Fruit fly (Drosophila melanogaster) Kc167 (cell line): ENCODE results near the gene CG15429.

Experiments
- Myc ChIP-seq: fragments of >200 bp; optimal IDR thresholded peaks from 2 replicates; lab custom pipeline; 2017; ENCODE audit warnings: missing external identifiers
- Sin3A ChIP-seq: fragments of >200 bp; optimal IDR thresholded peaks from 2 replicates; lab custom pipeline; 2018; ENCODE audit warnings: missing external identifiers
- h ChIP-seq: fragments of >200 bp; optimal IDR thresholded peaks from 3 replicates; lab custom pipeline; 2018; ENCODE audit warnings: missing external identifiers
- insv ChIP-seq: fragments of >200 bp; optimal IDR thresholded peaks from 3 replicates; lab custom pipeline; 2018; ENCODE audit warnings: missing external identifiers
- psq ChIP-seq: fragments of >200 bp; optimal IDR thresholded peaks from 2 replicates; lab custom pipeline; 2017; ENCODE audit warnings: missing external identifiers
- ttk ChIP-seq: sonication (Bioruptor generic); optimal IDR thresholded peaks from 2 replicates; lab custom pipeline; 2017; ENCODE audit warnings: missing external identifiers

CG15429 gene

DNA sequence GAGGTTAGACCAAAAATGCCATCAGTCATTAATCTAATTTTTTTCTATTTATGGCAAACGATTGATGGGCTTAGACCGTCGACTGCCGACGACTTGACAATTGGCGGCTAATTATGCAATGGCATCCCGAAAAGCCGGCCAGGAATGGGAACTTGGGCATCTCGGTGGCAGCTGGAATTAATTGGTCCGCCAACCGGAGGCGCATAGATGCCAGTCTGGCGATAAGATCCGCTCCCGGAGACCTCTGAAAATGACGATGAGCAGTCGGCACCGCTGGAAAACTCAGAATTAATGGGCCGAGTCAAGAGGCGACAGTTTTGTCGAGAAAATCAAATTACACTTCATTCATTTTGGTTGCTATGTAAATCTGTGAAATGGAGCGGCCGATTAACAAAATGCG is at the start of gene CG15429:
Gene CG15429, plus strand, starts transcription at position 301 of the 400 bp plus-strand sequence.
- TF ChIP-seq ttk (lab: Kevin White, UChicago): no peak
- no peak for TF ChIP-seq Myc (lab: Kevin White, UChicago)
- TF ChIP-seq Sin3A (lab: Kevin White, UChicago): no peak
- TF ChIP-seq h: no peak
- TF ChIP-seq psq (lab: Kevin White, UChicago): no peak
- TF ChIP-seq insv (lab: Kevin White, UChicago): no peak

DNA sequence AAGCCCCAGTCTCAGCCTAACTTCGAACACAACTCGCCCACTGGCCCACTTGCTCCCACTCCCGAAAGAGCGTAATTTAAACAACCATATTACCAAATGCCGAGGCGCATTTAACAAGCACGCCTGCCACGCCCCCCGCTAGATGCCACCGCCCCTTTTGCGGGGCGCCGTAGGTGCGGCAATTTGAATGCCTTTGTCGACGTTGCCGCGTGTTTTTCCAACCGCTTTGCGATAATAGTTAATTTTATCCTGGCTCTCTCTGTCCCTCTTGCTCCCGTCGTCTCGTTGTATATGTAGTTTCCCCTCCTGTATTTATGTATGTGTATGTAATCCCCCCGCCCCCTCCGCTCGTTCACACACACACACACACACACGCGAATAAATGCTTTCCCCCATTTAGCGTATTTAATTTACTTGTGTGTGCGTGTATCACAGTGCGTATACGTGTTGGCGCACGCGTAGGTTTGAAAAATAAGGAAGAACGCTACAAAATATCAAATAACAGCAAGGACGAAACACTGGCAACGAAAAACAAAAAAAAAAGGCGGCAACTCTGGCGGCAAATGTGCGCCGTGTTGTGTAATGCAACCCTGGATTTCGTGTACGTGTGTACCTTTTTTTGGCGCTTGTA is 42.6 kb upstream of the CG15429 start:
- no peak for TF ChIP-seq psq (lab: Kevin White, UChicago)
- TF ChIP-seq h: no peak
- no peak for TF ChIP-seq Myc (lab: Kevin White, UChicago)
- no peak for TF ChIP-seq insv (lab: Kevin White, UChicago)
- TF ChIP-seq Sin3A (lab: Kevin White, UChicago): no peak
- TF ChIP-seq ttk (lab: Kevin White, UChicago): no peak

DNA sequence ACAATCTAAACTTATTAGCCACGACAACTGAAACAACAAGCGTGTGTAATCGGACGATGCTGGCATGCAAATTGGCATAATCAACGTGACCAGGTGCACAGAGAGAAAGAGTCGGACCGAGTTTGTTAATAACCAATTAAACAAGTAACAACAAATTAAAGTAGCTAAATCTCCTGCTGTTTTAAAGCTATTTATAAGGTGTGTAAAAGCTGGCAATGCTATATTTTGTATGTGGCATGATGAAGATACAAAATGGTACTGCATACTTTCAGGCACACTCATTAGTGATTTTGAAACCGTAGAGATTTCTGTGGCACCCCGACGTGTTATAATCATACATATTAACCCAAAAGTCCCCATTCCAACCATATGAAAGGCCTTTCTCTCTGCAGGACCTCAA is 34.9 kb upstream of the CG15429 start:
- TF ChIP-seq h (no peak), Sin3A (lab: Kevin White, UChicago) (no peak)

DNA sequence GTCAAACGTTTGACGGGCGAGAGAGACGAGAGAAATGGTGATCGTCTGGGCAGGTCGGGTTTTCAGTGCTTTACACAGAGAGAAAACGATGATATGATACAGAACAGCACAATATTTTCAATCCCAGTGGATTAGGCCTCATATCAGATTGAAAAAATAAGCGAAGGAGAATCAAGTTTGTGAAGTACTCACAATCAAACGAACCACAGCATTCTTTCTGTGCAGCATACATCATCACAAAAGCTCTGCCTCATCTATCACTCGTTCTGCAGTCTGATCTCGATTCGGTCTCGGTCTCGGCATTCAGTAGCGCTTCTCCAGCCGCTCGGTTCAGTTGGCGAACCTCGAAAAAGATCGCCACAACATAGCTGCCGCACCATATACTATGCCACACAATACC is 28.5 kb upstream of the CG15429 start, which contains the start of gene bdl:
Gene bdl, plus strand, starts transcription at position 301 of the 400 bp plus-strand sequence.
- TF ChIP-seq ttk (lab: Kevin White, UChicago) (no peak), Myc (lab: Kevin White, UChicago) (no peak), h (no peak), psq (lab: Kevin White, UChicago) (no peak), insv (lab: Kevin White, UChicago) (no peak)

DNA sequence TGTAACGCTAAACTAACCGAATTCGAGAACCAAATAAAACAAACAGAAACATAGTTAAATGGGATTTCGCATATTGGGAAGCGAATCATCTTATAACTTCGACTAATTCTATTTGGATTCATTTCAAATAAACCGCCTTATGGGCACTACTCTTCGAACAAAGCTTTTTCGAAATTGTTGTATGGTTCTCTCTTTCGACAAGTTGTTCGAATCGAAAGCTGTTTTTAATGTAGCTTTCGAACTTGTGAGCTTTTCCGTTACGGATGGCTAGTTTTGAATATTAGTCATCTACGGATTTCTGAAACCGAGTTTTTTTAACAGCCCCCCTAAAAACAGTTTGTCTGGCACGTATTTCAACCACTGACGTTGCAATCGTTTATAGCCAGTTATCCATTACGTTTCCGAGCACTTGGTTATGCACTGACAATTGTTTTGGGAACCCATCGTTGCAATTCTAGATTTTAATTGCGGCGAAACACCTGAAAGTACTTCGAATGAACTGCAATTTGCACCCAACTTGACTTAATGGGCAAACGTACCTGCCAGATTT is 20.9 kb upstream of the CG15429 start:
- TF ChIP-seq Sin3A (lab: Kevin White, UChicago) (no peak), ttk (lab: Kevin White, UChicago) (no peak), insv (lab: Kevin White, UChicago) (no peak), h (no peak), psq (lab: Kevin White, UChicago) (no peak), Myc (lab: Kevin White, UChicago) (no peak)

DNA sequence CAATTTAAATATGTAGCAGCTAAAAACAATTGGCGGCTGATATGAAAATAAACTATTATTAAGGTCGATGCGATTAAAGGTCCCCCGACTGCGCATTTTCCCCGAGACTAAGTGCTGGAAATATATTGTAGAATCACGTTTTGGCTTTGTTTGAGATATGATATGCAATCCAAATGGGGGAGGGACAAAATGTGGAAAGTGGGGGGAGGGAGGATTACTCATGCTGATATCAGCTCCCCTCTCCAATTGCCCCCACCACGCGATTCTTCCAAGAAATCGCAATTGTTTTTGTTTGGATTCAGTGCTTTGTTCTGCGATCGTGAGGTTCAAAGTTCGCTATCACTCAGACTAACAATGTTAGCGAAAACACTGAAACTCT is 20.2 kb upstream of the CG15429 start:
- TF ChIP-seq psq (lab: Kevin White, UChicago) (no peak), Sin3A (lab: Kevin White, UChicago) (no peak), Myc (lab: Kevin White, UChicago) (no peak), insv (lab: Kevin White, UChicago) (no peak), ttk (lab: Kevin White, UChicago) (no peak), h (no peak)

DNA sequence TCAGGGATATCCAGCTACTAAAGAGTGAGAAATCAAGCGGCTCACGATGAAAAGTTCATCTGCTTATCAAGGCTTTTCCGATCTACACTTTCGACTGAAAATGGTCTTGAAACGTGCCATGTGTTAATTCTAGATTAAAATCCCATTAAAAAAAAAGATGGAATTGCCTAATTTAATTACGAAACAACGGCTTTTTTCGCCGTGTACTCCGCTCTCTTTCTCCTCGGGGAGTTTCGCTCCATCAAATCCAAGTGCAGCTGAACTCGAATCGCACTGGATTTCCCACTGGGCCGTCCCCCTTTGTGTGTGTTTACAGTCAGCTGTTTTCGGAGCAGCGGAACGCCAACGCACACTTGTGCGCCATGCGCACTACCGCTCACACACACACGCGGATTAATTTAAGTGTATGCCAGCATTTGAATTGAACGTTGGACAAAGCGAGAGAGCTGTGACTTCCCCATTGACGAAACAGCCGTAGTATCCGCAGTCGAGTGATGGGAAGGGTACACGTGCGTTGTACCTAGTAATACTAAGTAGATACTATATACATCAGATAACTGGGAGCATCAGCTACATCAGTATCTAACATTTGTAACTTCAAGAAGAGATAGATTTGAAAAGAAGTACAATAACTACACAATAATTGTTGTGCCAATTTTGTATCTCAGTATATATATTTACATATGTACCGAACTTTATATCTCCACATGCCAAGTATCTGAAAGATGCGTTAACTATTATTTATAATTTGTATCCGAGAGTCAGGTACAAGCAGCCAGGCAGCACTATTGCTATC is 19.6 kb upstream of the CG15429 start:
- TF ChIP-seq Myc (lab: Kevin White, UChicago) (no peak), psq (lab: Kevin White, UChicago) (no peak), Sin3A (lab: Kevin White, UChicago) (no peak), ttk (lab: Kevin White, UChicago) (no peak), h (no peak), insv (lab: Kevin White, UChicago) (no peak)

DNA sequence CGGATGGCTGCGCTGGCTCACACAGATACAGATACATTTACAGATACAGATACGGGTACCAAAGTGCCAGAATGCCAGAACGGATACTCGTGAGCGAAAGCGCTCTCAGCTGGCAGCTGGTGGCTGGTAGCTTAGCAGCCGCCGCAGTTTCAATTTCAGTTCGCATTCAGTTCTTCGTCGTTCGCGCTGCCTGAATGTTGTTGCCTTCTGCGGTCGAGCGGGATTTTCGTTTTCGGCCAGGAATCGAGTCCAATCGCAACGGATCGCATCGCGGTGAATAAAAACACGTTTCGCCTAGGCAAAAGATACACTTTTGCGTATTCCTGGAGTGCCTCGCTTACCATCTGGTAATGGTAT is 19.0 kb upstream of the CG15429 start, which contains the start of gene Atet:
Gene Atet, plus strand, starts transcription at position 156 of the 357 bp plus-strand sequence.
- no peak for TF ChIP-seq Sin3A (lab: Kevin White, UChicago)

DNA sequence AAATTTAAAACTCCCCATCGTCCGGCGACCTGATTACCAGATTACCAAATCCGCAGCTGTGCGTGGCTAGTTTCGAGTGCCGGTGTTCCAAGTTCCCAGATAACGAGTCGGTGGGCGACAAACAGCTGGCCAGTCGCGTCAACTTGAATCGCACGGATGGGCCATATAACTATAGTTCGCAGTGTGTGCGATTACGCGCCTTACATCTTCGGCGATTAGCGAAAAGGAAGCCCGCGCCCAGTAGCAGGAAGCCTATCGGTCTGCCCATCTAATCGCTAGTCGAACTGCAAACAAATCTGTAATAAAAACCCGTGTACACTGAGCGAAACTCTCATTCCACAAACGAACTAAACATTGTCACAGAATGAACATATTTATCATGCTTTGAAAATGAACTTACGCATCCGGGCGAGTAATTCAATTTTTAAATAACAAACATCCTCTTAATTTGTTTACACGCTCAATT is 17.8 kb upstream of the CG15429 start:
- TF ChIP-seq Sin3A (lab: Kevin White, UChicago) (no peak), Myc (lab: Kevin White, UChicago) (no peak), h (no peak), psq (lab: Kevin White, UChicago) (no peak), ttk (lab: Kevin White, UChicago) (no peak), insv (lab: Kevin White, UChicago) (no peak)

DNA sequence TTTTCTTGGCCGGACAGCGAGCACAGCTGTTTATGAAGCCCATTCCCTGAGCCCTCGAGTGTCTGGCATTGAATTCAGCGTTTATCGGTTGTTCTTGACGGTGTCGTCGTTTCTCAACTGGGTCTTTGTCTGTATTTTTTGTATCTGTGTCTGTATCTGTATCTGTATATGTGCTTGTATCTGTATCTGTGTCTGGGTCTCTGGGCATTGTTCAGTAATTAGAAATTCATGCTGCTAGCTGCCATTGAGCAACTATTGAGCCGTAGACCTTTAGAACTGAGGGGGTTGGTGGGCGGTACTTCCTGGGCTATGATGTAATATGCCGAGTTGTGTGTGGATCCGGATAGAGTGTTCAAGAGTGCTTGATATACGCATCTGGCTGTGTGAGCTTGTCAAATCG is 16.8 kb upstream of the CG15429 start:
- TF ChIP-seq h (no peak), Myc (lab: Kevin White, UChicago) (no peak), ttk (lab: Kevin White, UChicago) (no peak), insv (lab: Kevin White, UChicago) (no peak), psq (lab: Kevin White, UChicago) (no peak)

DNA sequence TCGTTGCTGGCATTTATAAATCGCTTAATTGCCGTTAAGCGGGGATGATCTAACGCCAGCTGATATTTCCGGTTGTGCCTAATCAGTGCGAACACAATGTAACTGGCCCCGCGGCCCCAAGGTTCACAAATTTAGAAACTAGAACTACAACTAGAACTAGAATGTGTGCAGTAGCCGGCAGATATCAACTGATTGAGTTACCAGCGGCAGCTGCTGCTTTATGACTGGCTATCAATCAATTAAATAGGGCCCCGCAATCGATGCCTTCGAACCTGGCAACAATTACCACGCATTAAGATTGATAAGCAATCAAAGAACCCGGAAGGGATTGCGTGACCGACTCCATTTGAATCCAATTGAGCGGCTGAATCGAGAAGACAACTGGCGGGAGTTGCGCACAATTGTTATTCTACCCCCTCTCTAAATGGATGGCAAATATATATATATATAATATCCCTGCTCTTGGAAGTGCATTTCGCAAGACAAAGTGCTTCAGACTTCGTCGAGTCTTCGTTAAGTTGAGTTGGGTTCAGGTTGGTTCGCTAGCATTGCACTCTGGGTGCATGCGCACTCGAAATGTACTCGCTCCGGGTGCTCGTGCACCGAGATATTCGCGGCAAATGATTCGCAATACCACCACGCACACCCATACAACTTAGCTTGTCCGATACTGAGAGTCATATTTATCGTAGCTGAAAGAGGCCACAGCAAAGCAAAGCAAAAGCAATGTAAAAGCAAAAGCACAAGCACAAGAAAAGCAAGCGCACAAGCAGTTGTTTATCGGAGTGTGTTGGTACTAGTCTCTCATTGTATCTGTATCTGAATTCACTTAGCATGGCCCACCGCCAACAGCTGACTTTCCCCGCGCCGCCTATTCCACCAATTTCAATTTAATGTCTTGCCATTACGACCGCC is 12.7 kb upstream of the CG15429 start:
- TF ChIP-seq psq (lab: Kevin White, UChicago) (no peak), Sin3A (lab: Kevin White, UChicago) (no peak), Myc (lab: Kevin White, UChicago) (no peak), ttk (lab: Kevin White, UChicago) (no peak), insv (lab: Kevin White, UChicago) (no peak), h (no peak)
